Fruit fly (Drosophila melanogaster): ENCODE data around the gene Osi20.

DNA sequence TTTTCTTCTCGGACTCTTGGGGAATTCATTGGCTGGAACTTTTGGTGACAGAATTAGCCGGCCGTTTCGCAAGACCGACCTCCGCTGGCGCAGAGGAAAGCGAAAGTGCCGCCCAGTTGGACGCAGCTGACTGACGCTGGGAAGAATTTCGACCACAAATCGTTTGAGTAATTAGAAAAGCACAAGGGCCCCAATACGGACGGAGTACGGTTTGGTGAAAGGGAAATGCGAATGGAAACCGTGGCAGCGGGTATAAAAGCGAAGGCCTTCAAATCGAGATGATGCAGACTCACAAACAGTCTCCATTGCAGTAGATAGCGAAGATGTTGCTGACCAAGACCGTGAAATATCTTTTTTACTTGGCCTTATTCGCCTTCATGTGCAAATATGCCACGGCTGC lies 34.9 kb upstream of the Osi20 start, which contains the start of gene Osi16:
- TF ChIP-seq spab (GFP tag; optimal IDR thresholded peaks at IDR 0.05), result no peak
- TF ChIP-seq Blimp-1 (GFP tag; optimal IDR thresholded peaks at IDR 0.05), result no peak

Measured in whole organism, prepupa.